Fruit fly (Drosophila melanogaster): Measurements from ENCODE around the gene bab2.

bab2 gene

DNA sequence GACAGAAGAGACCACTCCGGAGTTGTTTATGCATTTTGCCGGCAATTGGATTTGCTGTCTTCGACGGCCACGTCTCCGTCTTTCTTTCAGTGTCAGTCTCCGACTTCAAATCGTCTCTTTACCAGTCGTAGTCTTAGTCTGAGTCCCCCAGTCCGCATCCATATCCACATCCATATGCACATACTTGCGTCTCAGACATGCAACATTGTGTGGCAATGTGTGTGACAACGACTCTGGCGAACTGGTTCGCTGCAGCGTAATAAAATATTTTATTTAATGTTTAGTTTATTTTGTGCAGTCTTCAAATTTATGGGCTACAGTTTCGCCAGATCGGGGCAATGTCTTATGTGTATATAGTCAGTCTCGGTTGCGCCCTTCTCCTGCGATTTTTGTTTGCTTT, 55.4 kb downstream of the bab2 start:
- TF ChIP-seq CG17806 (tag; optimal IDR thresholded peaks at IDR 0.05) (no peak), CG14655 (GFP tag; optimal IDR thresholded peaks at IDR 0.05) (no peak), CG8159 (tag; optimal IDR thresholded peaks at IDR 0.05) (no peak), CG13204 (GFP tag; optimal IDR thresholded peaks at IDR 0.05) (no peak), rn (GFP tag; IDR thresholded peaks at IDR 0.05) (no peak)

DNA sequence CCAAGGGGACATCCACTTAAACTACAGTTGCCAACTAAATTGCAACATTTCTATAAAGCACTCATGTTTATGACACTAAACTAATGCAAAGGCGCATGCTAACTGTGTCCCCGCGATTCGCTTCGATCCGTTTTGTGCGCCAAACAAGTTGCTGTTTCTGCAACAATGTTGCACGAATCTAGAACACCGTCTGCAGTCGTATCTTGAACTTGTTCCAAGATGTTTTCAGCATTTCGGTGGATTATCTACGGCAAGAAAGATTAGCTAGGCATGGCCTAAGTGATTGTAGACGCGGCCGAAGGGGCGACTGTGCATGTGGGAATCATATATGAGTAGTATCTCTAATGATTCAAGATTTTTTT, 56.9 kb downstream of the bab2 start:
- TF ChIP-seq CG13204 (GFP tag; optimal IDR thresholded peaks at IDR 0.05) (no peak), CG14655 (GFP tag; optimal IDR thresholded peaks at IDR 0.05) (no peak), Snoo (tag; optimal IDR thresholded peaks at IDR 0.05) (no peak), Pif1B (GFP tag; optimal IDR thresholded peaks at IDR 0.05) (no peak), CG8159 (tag; optimal IDR thresholded peaks at IDR 0.05) (no peak), CG32121 (GFP tag; IDR thresholded peaks at IDR 0.05) (no peak), EcR (GFP tag; optimal IDR thresholded peaks at IDR 0.05) (no peak), CG12605 (GFP tag; IDR thresholded peaks at IDR 0.05) (no peak), CG10348 (GFP tag; IDR thresholded peaks at IDR 0.05) (no peak), CG9948 (tag; optimal IDR thresholded peaks at IDR 0.05) (no peak), CG34367 (tag; optimal IDR thresholded peaks at IDR 0.05) (no peak), CG8301 (tag; optimal IDR thresholded peaks at IDR 0.05) (no peak), D1 (tag; optimal IDR thresholded peaks at IDR 0.05) (no peak), gl (tag; optimal IDR thresholded peaks at IDR 0.05) (no peak), rn (GFP tag; IDR thresholded peaks at IDR 0.05) (no peak), Pif1A (GFP tag; optimal IDR thresholded peaks at IDR 0.05) (no peak), CG15710 (tag; optimal IDR thresholded peaks at IDR 0.05) (no peak)

DNA sequence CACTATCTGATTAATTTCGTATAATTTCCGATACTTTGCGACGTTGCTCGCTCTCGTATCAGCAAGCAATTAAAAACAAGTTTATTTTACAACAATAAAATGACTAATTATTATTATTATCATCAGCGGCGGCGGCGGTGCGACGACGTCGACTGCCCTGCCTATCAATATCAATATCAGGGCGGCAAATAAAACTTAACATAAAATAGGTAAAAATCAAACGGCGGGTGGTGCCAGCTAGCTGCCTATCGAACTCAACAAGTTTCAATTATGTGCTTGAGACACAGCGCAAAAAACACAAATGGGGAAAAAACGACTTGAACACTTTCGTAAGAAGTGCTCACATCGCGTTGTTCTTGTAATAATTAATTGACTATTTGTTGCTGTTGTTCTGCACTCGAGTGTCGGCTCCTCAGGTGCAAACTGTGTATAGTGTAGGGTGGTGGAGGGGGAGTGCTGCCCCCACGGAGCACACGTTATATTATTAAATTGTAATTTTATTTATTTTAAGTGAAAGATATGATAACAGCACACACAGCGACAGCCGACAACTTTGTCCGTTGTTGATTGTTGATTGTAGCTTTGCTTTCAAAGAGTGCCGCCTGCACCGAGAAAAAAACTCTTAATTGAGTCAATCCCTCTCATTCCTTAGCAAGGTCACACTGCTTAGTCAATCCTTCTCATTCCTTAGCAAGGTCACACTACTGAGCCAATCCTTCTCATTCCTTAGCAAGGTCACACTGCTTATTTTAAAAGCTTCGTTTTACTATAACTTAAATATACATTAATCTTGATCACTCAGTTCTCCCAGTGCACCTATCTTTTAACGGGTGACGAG, 57.5 kb downstream of the bab2 start:
- TF ChIP-seq CG8301 (tag; optimal IDR thresholded peaks at IDR 0.05): peak; percentile 20
- TF ChIP-seq CG14655 (GFP tag; optimal IDR thresholded peaks at IDR 0.05): peak; percentile 38
- no peak for TF ChIP-seq CG17806 (tag; optimal IDR thresholded peaks at IDR 0.05)
- TF ChIP-seq CG4496 (GFP tag; IDR thresholded peaks at IDR 0.05): 0 out of 3 replicates have a peak, but pooled peaks have one; percentile 36
- TF ChIP-seq EcR (GFP tag; optimal IDR thresholded peaks at IDR 0.05): no peak
- no peak for TF ChIP-seq fd96Ca (GFP tag; IDR thresholded peaks at IDR 0.05)

DNA sequence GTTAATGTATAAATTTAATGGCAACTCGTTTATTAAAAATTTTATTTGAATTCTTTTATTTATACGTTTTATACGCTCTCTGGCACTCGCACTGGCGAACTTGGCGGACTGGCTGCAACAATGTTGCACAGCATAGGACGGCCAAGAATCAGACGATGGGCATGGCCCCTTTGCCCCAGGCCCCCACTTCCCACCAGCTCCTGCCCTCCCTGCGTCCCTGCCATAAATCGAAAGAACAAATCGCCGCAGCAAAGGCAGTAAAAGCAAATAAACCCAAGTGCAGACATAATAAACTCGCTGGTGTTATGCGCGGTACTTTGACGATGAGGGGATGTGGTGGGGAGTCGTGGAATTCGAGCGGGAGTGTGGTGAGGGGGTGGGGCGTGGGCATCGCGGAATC, 58.6 kb downstream of the bab2 start:
- TF ChIP-seq CG13204 (GFP tag; optimal IDR thresholded peaks at IDR 0.05): peak; percentile 31
- TF ChIP-seq CG10348 (GFP tag; IDR thresholded peaks at IDR 0.05): no peak

DNA sequence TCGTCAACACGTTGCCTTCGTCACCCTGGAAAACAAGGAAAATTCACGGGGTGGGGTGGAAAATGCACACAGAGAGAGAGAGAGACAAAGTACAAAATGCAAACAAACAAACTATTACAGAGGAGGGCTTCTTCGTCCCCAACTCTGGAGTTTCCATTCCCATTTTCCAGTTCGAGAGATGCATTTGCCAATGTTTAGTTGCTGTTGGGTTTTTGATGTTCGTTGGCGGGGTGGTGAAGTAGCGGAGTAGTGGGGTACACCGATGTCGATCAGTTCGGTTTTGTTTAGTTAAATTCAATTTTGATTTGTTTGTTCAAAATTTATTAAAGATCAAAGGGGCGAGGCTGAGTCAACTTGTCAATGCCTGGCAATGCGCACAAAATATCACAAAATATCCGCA, 59.5 kb downstream of the bab2 start:
- TF ChIP-seq gl (tag; optimal IDR thresholded peaks at IDR 0.05) (no peak), Pif1B (GFP tag; optimal IDR thresholded peaks at IDR 0.05) (no peak), CG8159 (tag; optimal IDR thresholded peaks at IDR 0.05) (no peak), Ets98B (GFP tag; IDR thresholded peaks at IDR 0.05) (no peak), CG9948 (tag; optimal IDR thresholded peaks at IDR 0.05) (no peak), Pif1A (GFP tag; optimal IDR thresholded peaks at IDR 0.05) (no peak), CG12605 (GFP tag; IDR thresholded peaks at IDR 0.05) (no peak), CG10348 (GFP tag; IDR thresholded peaks at IDR 0.05) (no peak), D1 (tag; optimal IDR thresholded peaks at IDR 0.05) (no peak), rn (GFP tag; IDR thresholded peaks at IDR 0.05) (no peak), CG8301 (tag; optimal IDR thresholded peaks at IDR 0.05) (no peak), Snoo (tag; optimal IDR thresholded peaks at IDR 0.05) (no peak), CG14655 (GFP tag; optimal IDR thresholded peaks at IDR 0.05) (no peak), CG17806 (tag; optimal IDR thresholded peaks at IDR 0.05) (no peak), EcR (GFP tag; optimal IDR thresholded peaks at IDR 0.05) (no peak), CG13204 (GFP tag; optimal IDR thresholded peaks at IDR 0.05) (no peak)

DNA sequence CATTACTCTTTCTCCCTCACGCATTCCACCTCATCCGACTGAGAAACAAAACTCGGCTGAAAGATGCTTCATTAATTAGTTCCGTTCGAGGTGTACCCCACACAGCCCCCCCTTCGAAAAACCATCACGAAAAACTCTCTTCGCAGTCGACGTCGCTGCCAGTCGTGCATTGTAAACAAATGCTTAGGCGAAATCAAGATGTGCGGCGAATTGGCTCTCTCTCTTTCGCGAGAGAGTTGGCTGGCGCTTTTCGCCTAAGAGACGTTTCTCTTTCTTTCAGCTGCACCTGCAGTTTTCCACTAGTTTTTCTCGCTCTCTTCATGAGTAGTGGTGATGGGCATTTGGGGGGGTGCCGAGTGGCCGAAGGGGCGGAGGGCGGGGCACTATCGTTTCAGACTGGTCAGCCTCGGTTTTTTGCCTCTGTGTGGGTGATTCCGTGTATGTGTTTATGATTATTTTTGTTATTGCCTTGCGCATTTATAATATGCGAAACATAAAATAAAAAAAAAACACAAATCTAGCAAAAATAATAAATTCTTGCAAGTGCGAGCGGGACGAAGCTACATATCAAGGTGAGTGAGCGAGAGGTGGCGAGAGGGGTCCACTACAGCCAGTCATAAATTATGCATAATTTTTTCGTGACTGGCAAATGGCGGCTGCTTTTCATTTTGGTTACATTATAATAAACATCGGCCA, 74.6 kb downstream of the bab2 start:
- TF ChIP-seq CG10348 (GFP tag; IDR thresholded peaks at IDR 0.05) (no peak), rn (GFP tag; IDR thresholded peaks at IDR 0.05) (no peak), fd96Ca (GFP tag; IDR thresholded peaks at IDR 0.05) (no peak), CG14655 (GFP tag; optimal IDR thresholded peaks at IDR 0.05) (no peak), CG13204 (GFP tag; optimal IDR thresholded peaks at IDR 0.05) (no peak), Pif1A (GFP tag; optimal IDR thresholded peaks at IDR 0.05) (no peak), CG17806 (tag; optimal IDR thresholded peaks at IDR 0.05) (no peak), CG12605 (GFP tag; IDR thresholded peaks at IDR 0.05) (no peak), Ets98B (GFP tag; IDR thresholded peaks at IDR 0.05) (peak; percentile 23; the same call in 1 of the 2 replicates), D1 (tag; optimal IDR thresholded peaks at IDR 0.05) (no peak), EcR (GFP tag; optimal IDR thresholded peaks at IDR 0.05) (no peak), CG32121 (GFP tag; IDR thresholded peaks at IDR 0.05) (peak; percentile 65), CG34367 (tag; optimal IDR thresholded peaks at IDR 0.05) (no peak), CG4496 (GFP tag; IDR thresholded peaks at IDR 0.05) (peak; percentile 55; the same call in 1 of the 3 replicates), Snoo (tag; optimal IDR thresholded peaks at IDR 0.05) (no peak)

All from whole organism, pupa.